Fruit fly (Drosophila melanogaster) whole organism, embryonic: Measurements from ENCODE around the gene Gnf1.
A peak's percentile ranks its signal among the peaks of the same experiment; 100 is the strongest.

Experiments
- ATbp ChIP-seq: fragments of 200-800 bp; sonication (Bioruptor generic); optimal IDR thresholded peaks from 2 replicates; lab custom pipeline; 2017; ENCODE audit warnings: missing biosample characterization, mild to moderate bottlenecking, missing genetic modification characterization, missing genetic modification reagents
- CG11456 ChIP-seq: fragments of 200-800 bp; sonication (Bioruptor generic); IDR thresholded peaks from 3 replicates; pipeline ENCODE4 v1.3.6; 2022; ENCODE audit warnings: missing biosample characterization, missing genetic modification characterization
- CG12219 ChIP-seq: fragments of 200-800 bp; sonication (Bioruptor generic); optimal IDR thresholded peaks from 3 replicates; lab custom pipeline; 2018; ENCODE audit warnings: missing biosample characterization, mild to moderate bottlenecking, missing genetic modification characterization
- CG14014 ChIP-seq: fragments of 200-800 bp; sonication (Bioruptor generic); IDR thresholded peaks from 2 replicates; pipeline ENCODE4 v1.3.6; 2022; ENCODE audit warnings: missing biosample characterization, missing genetic modification characterization
- CG16813 ChIP-seq: fragments of 200-800 bp; sonication (Bioruptor generic); IDR thresholded peaks from 3 replicates; pipeline ENCODE4 v1.3.6; 2022; ENCODE audit warnings: missing biosample characterization, missing genetic modification characterization; ENCODE audit not compliant: partially characterized antibody
- CG17359 ChIP-seq: fragments of 200-800 bp; sonication (Bioruptor generic); optimal IDR thresholded peaks from 3 replicates; lab custom pipeline; 2018; ENCODE audit warnings: missing biosample characterization, mild to moderate bottlenecking, missing genetic modification characterization, moderate library complexity
- CG30403 ChIP-seq: fragments of 200-800 bp; sonication (Bioruptor generic); optimal IDR thresholded peaks from 3 replicates; lab custom pipeline; 2016; ENCODE audit warnings: missing biosample characterization, missing genetic modification characterization
- CG31388 ChIP-seq: fragments of 200-800 bp; sonication (Bioruptor generic); optimal IDR thresholded peaks from 2 replicates; lab custom pipeline; 2016; ENCODE audit warnings: missing biosample characterization, missing genetic modification characterization
- CG32767 ChIP-seq: fragments of 200-800 bp; sonication (Bioruptor generic); IDR thresholded peaks from 2 replicates; pipeline ENCODE4 v1.3.6; 2022; ENCODE audit warnings: missing biosample characterization, missing genetic modification characterization
- CG6254 ChIP-seq: fragments of 200-800 bp; sonication (Bioruptor generic); optimal IDR thresholded peaks from 3 replicates; lab custom pipeline; 2017; ENCODE audit warnings: mild to moderate bottlenecking, missing biosample characterization, missing genetic modification reagents, missing genetic modification characterization
- CG6791 ChIP-seq: fragments of 200-800 bp; sonication (Bioruptor generic); IDR thresholded peaks from 3 replicates; pipeline ENCODE4 v1.3.6; 2022; ENCODE audit warnings: missing biosample characterization, missing genetic modification characterization; ENCODE audit not compliant: partially characterized antibody
- CG7357 ChIP-seq: fragments of 200-800 bp; sonication (Bioruptor generic); IDR thresholded peaks from 3 replicates; pipeline ENCODE4 v1.3.6; 2022; ENCODE audit warnings: missing biosample characterization, missing genetic modification characterization
- CG7372 ChIP-seq: fragments of 200-800 bp; sonication (Bioruptor generic); IDR thresholded peaks from 2 replicates; pipeline ENCODE4 v1.3.6; 2022; ENCODE audit warnings: missing biosample characterization, missing genetic modification characterization
- CG7987 ChIP-seq: fragments of 200-800 bp; sonication (Bioruptor generic); optimal IDR thresholded peaks from 2 replicates; lab custom pipeline; 2018; ENCODE audit warnings: missing biosample characterization, mild to moderate bottlenecking, missing genetic modification characterization, moderate library complexity
- CG9215 ChIP-seq: fragments of 200-800 bp; sonication (Bioruptor generic); IDR thresholded peaks from 2 replicates; pipeline ENCODE4 v1.3.6; 2022; ENCODE audit warnings: missing biosample characterization, missing genetic modification characterization
- CG9876 ChIP-seq: fragments of 200-800 bp; sonication (Bioruptor generic); optimal IDR thresholded peaks from 2 replicates; lab custom pipeline; 2016; ENCODE audit warnings: missing biosample characterization, missing genetic modification characterization
- CHES-1-like ChIP-seq: fragments of 200-800 bp; sonication (Bioruptor generic); optimal IDR thresholded peaks from 2 replicates; lab custom pipeline; 2016; ENCODE audit warnings: missing biosample characterization, missing genetic modification characterization
- Dek ChIP-seq: fragments of 200-800 bp; sonication (Bioruptor generic); optimal IDR thresholded peaks from 3 replicates; lab custom pipeline; 2019; ENCODE audit warnings: missing biosample characterization, mild to moderate bottlenecking, missing genetic modification characterization, moderate library complexity
- ERR ChIP-seq: fragments of 200-800 bp; sonication (Bioruptor generic); optimal IDR thresholded peaks from 2 replicates; lab custom pipeline; 2016; ENCODE audit warnings: missing biosample characterization, missing genetic modification characterization
- Ets97D ChIP-seq: fragments of 200-800 bp; sonication (Bioruptor generic); optimal IDR thresholded peaks from 3 replicates; lab custom pipeline; 2016; ENCODE audit warnings: missing biosample characterization, missing genetic modification characterization
- H15 ChIP-seq: fragments of 200-800 bp; sonication (Bioruptor generic); IDR thresholded peaks from 3 replicates; pipeline ENCODE4 v1.3.6; 2022; ENCODE audit warnings: missing biosample characterization, missing genetic modification characterization
- H2.0 ChIP-seq: fragments of 200-800 bp; sonication (Bioruptor generic); IDR thresholded peaks from 2 replicates; pipeline ENCODE4 v1.3.6; 2022; ENCODE audit warnings: missing biosample characterization, missing genetic modification characterization
- Hand ChIP-seq: fragments of 200-800 bp; sonication (Bioruptor generic); optimal IDR thresholded peaks from 2 replicates; lab custom pipeline; 2017; ENCODE audit warnings: mild to moderate bottlenecking, missing biosample characterization, missing genetic modification reagents, missing genetic modification characterization
- Hsf ChIP-seq: fragments of 200-800 bp; sonication (Bioruptor generic); optimal IDR thresholded peaks from 3 replicates; lab custom pipeline; 2016; ENCODE audit warnings: missing biosample characterization, missing genetic modification characterization
- Lpt ChIP-seq: fragments of >200 bp; optimal IDR thresholded peaks from 2 replicates; lab custom pipeline; 2018; ENCODE audit warnings: missing biosample characterization, missing genetic modification characterization
- Mrtf ChIP-seq: fragments of 200-800 bp; sonication (Bioruptor generic); IDR thresholded peaks from 3 replicates; pipeline ENCODE4 v1.3.6; 2022; ENCODE audit warnings: missing biosample characterization, missing genetic modification characterization
- Rfx ChIP-seq: fragments of 200-800 bp; sonication (Bioruptor generic); IDR thresholded peaks from 2 replicates; pipeline ENCODE4 v1.3.6; 2022; ENCODE audit warnings: missing biosample characterization, missing genetic modification characterization
- Spps ChIP-seq: fragments of 200-800 bp; sonication (Bioruptor generic); optimal IDR thresholded peaks from 2 replicates; lab custom pipeline; 2018; ENCODE audit warnings: missing biosample characterization, mild to moderate bottlenecking, missing genetic modification characterization
- Tbp ChIP-seq: fragments of >200 bp; optimal IDR thresholded peaks from 2 replicates; lab custom pipeline; 2018; ENCODE audit warnings: missing biosample characterization, missing genetic modification characterization
- ab ChIP-seq: fragments of 200-800 bp; sonication (Bioruptor generic); optimal IDR thresholded peaks from 2 replicates; lab custom pipeline; 2016; ENCODE audit warnings: missing biosample characterization, missing genetic modification characterization
- amos ChIP-seq: fragments of 200-800 bp; sonication (Bioruptor generic); IDR thresholded peaks from 2 replicates; pipeline ENCODE4 v1.3.6; 2022; ENCODE audit warnings: missing biosample characterization, missing genetic modification characterization; ENCODE audit not compliant: partially characterized antibody
- cad ChIP-seq: fragments of >200 bp; optimal IDR thresholded peaks from 2 replicates; lab custom pipeline; 2017; ENCODE audit warnings: missing biosample characterization, missing genetic modification characterization
- ci ChIP-seq: fragments of 200-800 bp; sonication (Bioruptor generic); IDR thresholded peaks from 3 replicates; pipeline ENCODE4 v1.3.6; 2022; ENCODE audit warnings: missing biosample characterization, missing genetic modification characterization
- dan ChIP-seq: fragments of 200-800 bp; sonication (Bioruptor generic); IDR thresholded peaks from 2 replicates; pipeline ENCODE4 v1.3.6; 2022; ENCODE audit warnings: missing biosample characterization, missing genetic modification characterization
- grn ChIP-seq: fragments of 200-800 bp; sonication (Bioruptor generic); optimal IDR thresholded peaks from 3 replicates; lab custom pipeline; 2017; ENCODE audit warnings: missing biosample characterization, missing genetic modification characterization
- hb ChIP-seq: fragments of 200-800 bp; sonication (Bioruptor generic); IDR thresholded peaks from 3 replicates; pipeline ENCODE4 v1.3.6; 2022; ENCODE audit warnings: missing biosample characterization, missing genetic modification characterization; ENCODE audit not compliant: partially characterized antibody
- her ChIP-seq: fragments of 200-800 bp; sonication (Bioruptor generic); optimal IDR thresholded peaks from 2 replicates; lab custom pipeline; 2016; ENCODE audit warnings: missing biosample characterization, missing genetic modification characterization
- knrl ChIP-seq: fragments of 200-800 bp; sonication (Bioruptor generic); IDR thresholded peaks from 3 replicates; pipeline ENCODE4 v1.3.6; 2022; ENCODE audit warnings: missing biosample characterization, missing genetic modification characterization; ENCODE audit not compliant: partially characterized antibody
- otp ChIP-seq: fragments of 200-800 bp; sonication (Bioruptor generic); IDR thresholded peaks from 3 replicates; pipeline ENCODE4, ENCODE4 v1.3.6; 2022; ENCODE audit warnings: missing biosample characterization, missing genetic modification characterization
- prd ChIP-seq, 3 experiments: fragments of >200 bp in 2 of 3; fragments of 200-800 bp in 1 of 3; sonication (Bioruptor generic) in 1 of 3; optimal IDR thresholded peaks in 2 of 3; IDR thresholded peaks in 1 of 3; 2 replicates in 2 of 3; 3 replicates in 1 of 3; pipeline versions ENCODE4 v1.3.6 to Lab custom; 2017 to 2022; ENCODE audit warnings: missing biosample characterization in 1 of 3, missing genetic modification characterization in 1 of 3
- sens ChIP-seq: fragments of 200-800 bp; sonication (Bioruptor generic); peaks from one replicate; lab custom pipeline; 2016; ENCODE audit warnings: missing biosample characterization, missing genetic modification characterization
- sisA ChIP-seq: fragments of 200-800 bp; sonication (Bioruptor generic); IDR thresholded peaks from 2 replicates; pipeline ENCODE4 v1.3.6; 2022; ENCODE audit warnings: missing biosample characterization, missing genetic modification characterization
- twi ChIP-seq: fragments of 200-800 bp; optimal IDR thresholded peaks from 2 replicates; lab custom pipeline; 2019; ENCODE audit warnings: missing biosample characterization, mild to moderate bottlenecking, missing genetic modification characterization, moderate library complexity
- unc-4 ChIP-seq: fragments of 200-800 bp; sonication (Bioruptor generic); IDR thresholded peaks from 2 replicates; pipeline ENCODE4 v1.3.6; 2022; ENCODE audit warnings: missing biosample characterization, missing genetic modification characterization; ENCODE audit not compliant: partially characterized antibody
- zfh2 ChIP-seq: fragments of 200-800 bp; sonication (Bioruptor generic); optimal IDR thresholded peaks from 2 replicates; lab custom pipeline; 2016; ENCODE audit warnings: missing biosample characterization, missing genetic modification characterization

Gene Gnf1

dm6 chr3R:4903565-4903964 is 2.9 kb upstream of the Gnf1 start (continued):
- no peak for TF ChIP-seq CG30403
- no peak for TF ChIP-seq Dek
- TF ChIP-seq ab (GFP tag; lab: Kevin White, UChicago): no peak
- TF ChIP-seq otp (GFP tag; lab: Robert Waterston, UW): no peak
- no peak for TF ChIP-seq Hand (GFP tag; lab: Kevin White, UChicago)
- TF ChIP-seq hb (GFP tag; lab: Robert Waterston, UW): 0 out of 3 replicates have a peak, but pooled peaks have one; percentile 48
- no peak for TF ChIP-seq ERR (GFP tag; lab: Kevin White, UChicago)
- TF ChIP-seq Lpt (GFP tag; lab: Kevin White, UChicago): no peak
- TF ChIP-seq knrl (GFP tag; lab: Robert Waterston, UW): no peak
- TF ChIP-seq CG9215 (GFP tag; lab: Robert Waterston, UW): no peak
- 0 out of 3 replicates have a peak, but pooled peaks have one; percentile 32 for TF ChIP-seq CG11456 (GFP tag; lab: Robert Waterston, UW)
- no peak for TF ChIP-seq Mrtf (GFP tag; lab: Robert Waterston, UW)
- TF ChIP-seq CG6791 (GFP tag; lab: Robert Waterston, UW): no peak
- peak; percentile 42 for TF ChIP-seq grn (GFP tag; lab: Kevin White, UChicago)
- no peak for TF ChIP-seq CG31388 (GFP tag; lab: Kevin White, UChicago)
- TF ChIP-seq Spps (tag; lab: Kevin White, UChicago): no peak
- TF ChIP-seq cad (GFP tag; lab: Kevin White, UChicago): no peak
- no peak for TF ChIP-seq CG7987 (GFP tag; lab: Kevin White, UChicago)
- TF ChIP-seq Hsf (GFP tag; lab: Kevin White, UChicago): no peak
- no peak for TF ChIP-seq sens (GFP tag; lab: Kevin White, UChicago)
- TF ChIP-seq prd (optimal IDR thresholded peaks at IDR 0.05; lab: Kevin White, UChicago): no peak
- TF ChIP-seq prd (GFP tag; IDR thresholded peaks at IDR 0.05; lab: Robert Waterston, UW): no peak
- no peak for TF ChIP-seq CG7357
- TF ChIP-seq amos (GFP tag; lab: Robert Waterston, UW): no peak
- no peak for TF ChIP-seq Ets97D
- TF ChIP-seq ci (GFP tag; lab: Robert Waterston, UW): peak; percentile 42; the same call in 1 of the 3 replicates
- TF ChIP-seq H15 (GFP tag; lab: Robert Waterston, UW): no peak
- TF ChIP-seq unc-4 (GFP tag; lab: Robert Waterston, UW): no peak
- TF ChIP-seq her: no peak
- no peak for TF ChIP-seq CG16813 (GFP tag; lab: Robert Waterston, UW)
- no peak for TF ChIP-seq CHES-1-like (GFP tag; lab: Kevin White, UChicago)
- no peak for TF ChIP-seq Tbp (GFP tag; lab: Kevin White, UChicago)
- TF ChIP-seq CG6254 (GFP tag; lab: Kevin White, UChicago): no peak
- no peak for TF ChIP-seq zfh2
- TF ChIP-seq H2.0: no peak
- TF ChIP-seq twi (tag; lab: Kevin White, UChicago): no peak
- no peak for TF ChIP-seq CG7372 (GFP tag; lab: Robert Waterston, UW)
- no peak for TF ChIP-seq CG32767
- no peak for TF ChIP-seq Rfx (GFP tag; lab: Robert Waterston, UW)
- no peak for TF ChIP-seq CG9876 (GFP tag; lab: Kevin White, UChicago)
- TF ChIP-seq CG17359: no peak
- TF ChIP-seq sisA (GFP tag; lab: Robert Waterston, UW): no peak
- TF ChIP-seq CG14014 (GFP tag; lab: Robert Waterston, UW): no peak
- no peak for TF ChIP-seq dan (GFP tag; lab: Robert Waterston, UW)
- no peak for TF ChIP-seq CG12219
- TF ChIP-seq ATbp: no peak
